Worm (Caenorhabditis elegans) whole organism, mixed stage, embryonic: ENCODE data around the gene ZK1055.2.
A peak's percentile ranks its signal among the peaks of the same experiment; 100 is the strongest.
"Not testable (repeated sequence)": the region's sequence is repeated elsewhere in the genome, so short reads cannot be mapped to it uniquely, and the experiment has no call there.

Experiments
- M03D4.4 ChIP-seq: sonication (generic microtip); optimal IDR thresholded peaks from 2 replicates; lab custom pipeline; 2017; ENCODE audit warnings: mild to moderate bottlenecking, missing genetic modification characterization, missing compliant biosample characterization
- bed-3 ChIP-seq: fragments of 200-800 bp; sonication (Bioruptor generic); optimal IDR thresholded peaks from 3 replicates; lab custom pipeline; 2018; ENCODE audit warnings: mild to moderate bottlenecking, missing genetic modification characterization, moderate library complexity, missing compliant biosample characterization
- ceh-43 ChIP-seq: fragments of 200-800 bp; sonication (Bioruptor generic); optimal IDR thresholded peaks from 2 replicates; lab custom pipeline; 2018; ENCODE audit warnings: mild to moderate bottlenecking, missing genetic modification characterization, moderate library complexity, missing compliant biosample characterization
- ceh-83 ChIP-seq: fragments of 200-800 bp; sonication (Bioruptor generic); optimal IDR thresholded peaks from 2 replicates; lab custom pipeline; 2018; ENCODE audit warnings: mild to moderate bottlenecking, missing genetic modification characterization, missing compliant biosample characterization
- ces-1 ChIP-seq: fragments of 150-350 bp; optimal IDR thresholded peaks from 2 replicates; lab custom pipeline; 2014; ENCODE audit warnings: missing biosample characterization, missing genetic modification reagents, missing genetic modification characterization
- cnd-1 ChIP-seq: fragments of 200-800 bp; sonication (Bioruptor generic); optimal IDR thresholded peaks from 2 replicates; lab custom pipeline; 2018; ENCODE audit warnings: mild to moderate bottlenecking, missing genetic modification characterization, missing compliant biosample characterization
- elt-1 ChIP-seq: sonication (generic microtip); optimal IDR thresholded peaks from 2 replicates; lab custom pipeline; 2017; ENCODE audit warnings: missing genetic modification characterization, mild to moderate bottlenecking, missing compliant biosample characterization, antibody characterized with exemption, moderate library complexity, borderline replicate concordance; ENCODE audit not compliant: insufficient read depth
- elt-3 ChIP-seq: fragments of 150-350 bp; optimal IDR thresholded peaks from 2 replicates; lab custom pipeline; 2014; ENCODE audit warnings: missing biosample characterization, missing genetic modification characterization
- ham-2 ChIP-seq: fragments of 200-800 bp; sonication (Bioruptor generic); optimal IDR thresholded peaks from 2 replicates; lab custom pipeline; 2018; ENCODE audit warnings: mild to moderate bottlenecking, missing genetic modification characterization, missing compliant biosample characterization
- hlh-1 ChIP-seq: fragments of 150-350 bp; optimal IDR thresholded peaks from 2 replicates; lab custom pipeline; 2014; ENCODE audit warnings: missing biosample characterization, missing genetic modification reagents, missing genetic modification characterization
- lin-13 ChIP-seq: fragments of 150-350 bp; optimal IDR thresholded peaks from 2 replicates; lab custom pipeline; 2014; ENCODE audit warnings: missing biosample characterization, missing genetic modification characterization
- lin-32 ChIP-seq: fragments of 200-800 bp; sonication (Bioruptor generic); optimal IDR thresholded peaks from 2 replicates; lab custom pipeline; 2018; ENCODE audit warnings: mild to moderate bottlenecking, missing genetic modification characterization, missing compliant biosample characterization
- lsy-2 ChIP-seq: fragments of 150-350 bp; optimal IDR thresholded peaks from 2 replicates; lab custom pipeline; 2014; ENCODE audit warnings: missing biosample characterization, missing genetic modification characterization
- mab-5 ChIP-seq: fragments of 150-350 bp; optimal IDR thresholded peaks from 2 replicates; lab custom pipeline; 2014; ENCODE audit warnings: missing biosample characterization, missing genetic modification characterization
- mep-1 ChIP-seq: fragments of 150-350 bp; optimal IDR thresholded peaks from 2 replicates; lab custom pipeline; 2017; ENCODE audit warnings: missing biosample characterization, missing genetic modification reagents, missing genetic modification characterization, inconsistent platforms
- nhr-2 ChIP-seq: fragments of 150-350 bp; optimal IDR thresholded peaks from 2 replicates; lab custom pipeline; 2014; ENCODE audit warnings: missing biosample characterization, missing genetic modification characterization
- nhr-237 ChIP-seq: fragments of 150-350 bp; optimal IDR thresholded peaks from 2 replicates; lab custom pipeline; 2014; ENCODE audit warnings: missing biosample characterization, missing genetic modification characterization
- nhr-28 ChIP-seq: fragments of 150-350 bp; optimal IDR thresholded peaks from 2 replicates; lab custom pipeline; 2014; ENCODE audit warnings: missing biosample characterization, missing genetic modification characterization
- nhr-76 ChIP-seq: sonication (generic microtip); optimal IDR thresholded peaks from 2 replicates; lab custom pipeline; 2017; ENCODE audit warnings: missing biosample characterization, missing genetic modification characterization
- pha-4 ChIP-seq: fragments of 150-350 bp; optimal IDR thresholded peaks from 2 replicates; lab custom pipeline; 2018; ENCODE audit warnings: missing biosample characterization, missing genetic modification reagents, missing genetic modification characterization
- sem-2 ChIP-seq: fragments of 200-800 bp; sonication (Bioruptor generic); optimal IDR thresholded peaks from 2 replicates; lab custom pipeline; 2018; ENCODE audit warnings: mild to moderate bottlenecking, missing genetic modification characterization, missing compliant biosample characterization
- snpc-4 ChIP-seq: fragments of 150-350 bp; optimal IDR thresholded peaks from 2 replicates; lab custom pipeline; 2014; ENCODE audit warnings: missing biosample characterization, missing genetic modification characterization
- sptf-1 ChIP-seq: sonication (generic microtip); optimal IDR thresholded peaks from 2 replicates; lab custom pipeline; 2017; ENCODE audit warnings: mild to moderate bottlenecking, missing genetic modification characterization, moderate library complexity, missing compliant biosample characterization
- tbx-8 ChIP-seq: fragments of 200-800 bp; sonication (Bioruptor generic); optimal IDR thresholded peaks from 2 replicates; lab custom pipeline; 2018; ENCODE audit warnings: mild to moderate bottlenecking, missing genetic modification characterization, moderate library complexity, missing compliant biosample characterization
- unc-120 ChIP-seq: sonication (generic microtip); optimal IDR thresholded peaks from 2 replicates; lab custom pipeline; 2017; ENCODE audit warnings: missing genetic modification characterization, missing compliant biosample characterization; ENCODE audit not compliant: poor library complexity, severe bottlenecking
- unc-62 ChIP-seq: fragments of 150-350 bp; optimal IDR thresholded peaks from 2 replicates; lab custom pipeline; 2014; ENCODE audit warnings: missing biosample characterization, missing genetic modification reagents, missing genetic modification characterization
- zip-8 ChIP-seq: fragments of 150-350 bp; optimal IDR thresholded peaks from 2 replicates; lab custom pipeline; 2014; ENCODE audit warnings: missing biosample characterization, missing genetic modification characterization

The ZK1055.2 gene

ce11 chrV:6576567-6576966, 13.8 kb upstream of the ZK1055.2 start, which contains the start of gene EGAP9.4:
Gene EGAP9.4, plus strand, starts transcription at chrV:6576867.
- TF ChIP-seq pha-4 (tag; lab: Kevin White, UChicago) (no peak), snpc-4 (tag; lab: Kevin White, UChicago) (no peak), lsy-2 (no peak), elt-1 (peak; percentile 28)
- TF ChIP-seq, all 35 proteins: peak for 1

- TF ChIP-seq nhr-76 (tag; lab: Kevin White, UChicago) (no peak), nhr-2 (tag; lab: Kevin White, UChicago) (no peak), unc-62 (GFP tag; lab: Kevin White, UChicago) (no peak), lsy-2 (no peak), ces-1 (GFP tag; lab: Kevin White, UChicago) (no peak), sptf-1 (tag; lab: Kevin White, UChicago) (no peak), cnd-1 (no peak), snpc-4 (tag; lab: Kevin White, UChicago) (no peak), elt-1 (no peak), zip-8 (tag; lab: Kevin White, UChicago) (no peak)
Observed at ce11 chrV:6579992-6580391, 10.4 kb upstream of the ZK1055.2 start, which contains the start of gene EGAP9.3. Gene EGAP9.3, minus strand, starts transcription at chrV:6580122.

ce11 chrV:6581762-6582161, 8.6 kb upstream of the ZK1055.2 start, which contains the start of gene ZK1055.4:
Gene ZK1055.4, plus strand, starts transcription at chrV:6582062.
- not testable (repeated sequence) for TF ChIP-seq cnd-1; tbx-8 (GFP tag; lab: Kevin White, UChicago); unc-120

ce11 chrV:6593700-6594244, 3.4 kb downstream of the ZK1055.2 start, which contains the start of gene hcp-1:
Gene hcp-1, plus strand, starts transcription at chrV:6594194.
- TF ChIP-seq lin-13 (tag; lab: Kevin White, UChicago) (peak; percentile 2), mep-1 (tag; lab: Kevin White, UChicago) (peak; percentile 39), ceh-43 (GFP tag; lab: Kevin White, UChicago) (no peak), hlh-1 (peak; percentile 32), lin-32 (GFP tag; lab: Kevin White, UChicago) (no peak)

- TF ChIP-seq nhr-237 (no peak), hlh-1 (no peak), ham-2 (GFP tag; lab: Kevin White, UChicago) (no peak), ceh-83 (no peak), snpc-4 (tag; lab: Kevin White, UChicago) (no peak), nhr-2 (tag; lab: Kevin White, UChicago) (no peak), ceh-43 (GFP tag; lab: Kevin White, UChicago) (no peak), lin-32 (GFP tag; lab: Kevin White, UChicago) (no peak), ces-1 (GFP tag; lab: Kevin White, UChicago) (no peak), nhr-28 (tag; lab: Kevin White, UChicago) (no peak), M03D4.4 (tag; lab: Kevin White, UChicago) (no peak), sem-2 (GFP tag; lab: Kevin White, UChicago) (no peak), mab-5 (tag; lab: Kevin White, UChicago) (no peak), elt-3 (no peak), elt-1 (no peak), mep-1 (tag; lab: Kevin White, UChicago) (no peak), pha-4 (tag; lab: Kevin White, UChicago) (no peak), bed-3 (no peak)
Observed at ce11 chrV:6602556-6603062, 12.2 kb downstream of the ZK1055.2 start, which contains the start of gene ZK1055.6. Gene ZK1055.6, minus strand, starts transcription at chrV:6602606.

ce11 chrV:6605275-6605674, 14.9 kb downstream of the ZK1055.2 start, which contains the start of gene ZK1055.7:
Gene ZK1055.7, minus strand, starts transcription at chrV:6605375.
- TF ChIP-seq sptf-1 (tag; lab: Kevin White, UChicago) (no peak), tbx-8 (GFP tag; lab: Kevin White, UChicago) (no peak), M03D4.4 (tag; lab: Kevin White, UChicago) (no peak), hlh-1 (no peak), lin-13 (tag; lab: Kevin White, UChicago) (no peak), mep-1 (tag; lab: Kevin White, UChicago) (no peak), nhr-76 (tag; lab: Kevin White, UChicago) (no peak)
